Worm (Caenorhabditis elegans) whole organism, L1 larva: Measurements from ENCODE around the gene str-207.

Source experiments
- ama-1 ChIP-seq: fragments of 150-350 bp; optimal IDR thresholded peaks from 2 replicates; lab custom pipeline; 2014
- blmp-1 ChIP-seq: fragments of 150-350 bp; optimal IDR thresholded peaks from 2 replicates; lab custom pipeline; 2014; ENCODE audit warnings: missing biosample characterization, missing genetic modification characterization
- elt-3 ChIP-seq, 6 experiments: fragments of 150-350 bp in 1 of 6; sonication (generic microtip); optimal IDR thresholded peaks; 2 replicates each; lab custom pipeline; 2017 to 2018; ENCODE audit warnings: missing biosample characterization in 6 of 6, missing genetic modification characterization in 6 of 6, inconsistent platforms in 1 of 6
- nhr-19 ChIP-seq: fragments of 200-800 bp; sonication (Bioruptor generic); conservative IDR thresholded peaks from 2 replicates; pipeline ENCODE4 v1.3.6; 2022; ENCODE audit warnings: missing genetic modification characterization, missing compliant biosample characterization
- nhr-28 ChIP-seq: fragments of 150-350 bp; optimal IDR thresholded peaks from 2 replicates; lab custom pipeline; 2014; ENCODE audit warnings: missing biosample characterization, missing genetic modification characterization
- nhr-47 ChIP-seq: sonication (generic microtip); optimal IDR thresholded peaks from 2 replicates; lab custom pipeline; 2016; ENCODE audit warnings: mild to moderate bottlenecking, missing genetic modification characterization, moderate library complexity, missing compliant biosample characterization
- nhr-90 ChIP-seq: sonication (generic microtip); optimal IDR thresholded peaks from 2 replicates; lab custom pipeline; 2016; ENCODE audit warnings: mild to moderate bottlenecking, missing genetic modification characterization, missing compliant biosample characterization; ENCODE audit not compliant: poor library complexity
- pqm-1 ChIP-seq: sonication (generic microtip); optimal IDR thresholded peaks from 3 replicates; lab custom pipeline; 2017; ENCODE audit warnings: missing biosample characterization, missing genetic modification characterization
- skn-1 ChIP-seq: fragments of 150-350 bp; optimal IDR thresholded peaks from 2 replicates; lab custom pipeline; 2014; ENCODE audit warnings: missing biosample characterization, missing genetic modification characterization
- snpc-4 ChIP-seq: fragments of 150-350 bp; optimal IDR thresholded peaks from 2 replicates; lab custom pipeline; 2014; ENCODE audit warnings: missing biosample characterization, missing genetic modification characterization
- vab-15 ChIP-seq: sonication (generic microtip); optimal IDR thresholded peaks from 2 replicates; lab custom pipeline; 2017; ENCODE audit warnings: missing genotype, mild to moderate bottlenecking, missing genetic modification characterization, missing compliant biosample characterization
- ztf-11 ChIP-seq, 2 experiments: sonication (generic microtip); optimal IDR thresholded peaks; 2 replicates each; lab custom pipeline; 2016 to 2017; ENCODE audit warnings: missing genetic modification characterization in 2 of 2, missing biosample characterization in 1 of 2, missing compliant biosample characterization in 1 of 2

DNA sequence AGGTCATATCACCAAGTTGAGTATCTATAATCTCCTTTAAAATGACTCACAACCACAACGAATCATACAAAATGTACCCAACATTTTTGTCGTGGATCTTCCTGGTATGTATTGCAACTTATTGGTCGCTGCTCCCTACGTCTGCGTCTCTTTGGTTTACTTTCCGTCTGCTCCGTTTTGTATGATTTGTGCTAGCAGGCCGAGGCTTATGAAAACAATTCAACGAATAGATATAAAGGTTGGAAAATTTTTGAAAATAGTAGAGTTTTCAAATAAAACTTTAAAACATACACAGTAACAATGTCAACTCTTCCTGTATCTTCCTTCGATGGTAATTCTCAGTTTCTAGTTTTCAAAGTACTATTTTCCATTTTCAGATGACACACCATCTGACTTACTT lies 49.9 kb downstream of the str-207 start, which contains the start of gene srr-8:
- TF ChIP-seq nhr-19 (no peak), blmp-1 (tag; lab: Kevin White, UChicago) (no peak), ama-1 (no peak), nhr-47 (tag; lab: Kevin White, UChicago) (no peak), skn-1 (no peak), nhr-90 (no peak), pqm-1 (tag; lab: Kevin White, UChicago) (no peak), ztf-11 (tag; optimal IDR thresholded peaks at IDR 0.05; lab: Kevin White, UChicago) (no peak), nhr-28 (tag; lab: Kevin White, UChicago) (no peak), elt-3 (tag; optimal IDR thresholded peaks at IDR 0.05; lab: Kevin White, UChicago) (no peak), snpc-4 (tag; lab: Kevin White, UChicago) (no peak), vab-15 (no peak)
